Fruit fly (Drosophila melanogaster): Measurements from ENCODE around the gene CG43390.

- TF ChIP-seq C15 (GFP tag; IDR thresholded peaks at IDR 0.05) (no peak), CG9797 (GFP tag; optimal IDR thresholded peaks at IDR 0.05) (no peak), CG4328 (GFP tag; optimal IDR thresholded peaks at IDR 0.05) (no peak), CG10366 (GFP tag; IDR thresholded peaks at IDR 0.05) (no peak), CG12236 (GFP tag; optimal IDR thresholded peaks at IDR 0.05) (no peak)
Observed at dm6 chr3L:11588594-11588993, 8.8 kb upstream of the CG43390 start.
